Worm (Caenorhabditis elegans) whole organism, midembryonic: ENCODE measurements around the gene cup-4.

Source experiments
- T22C8.4 ChIP-seq: fragments of 200-800 bp; sonication (Bioruptor generic); IDR thresholded peaks from 2 replicates; pipeline ENCODE4 v1.3.6; 2022; ENCODE audit warnings: missing genetic modification characterization, missing compliant biosample characterization
- cog-1 ChIP-seq: sonication (generic microtip); optimal IDR thresholded peaks from 2 replicates; lab custom pipeline; 2016; ENCODE audit warnings: missing genetic modification characterization, missing compliant biosample characterization
- flt-1 ChIP-seq: fragments of 200-800 bp; sonication (Bioruptor generic); IDR thresholded peaks from 2 replicates; pipeline ENCODE4 v1.3.6; 2022; ENCODE audit warnings: missing genetic modification characterization, missing compliant biosample characterization
- klf-2 ChIP-seq: fragments of 200-800 bp; sonication (Bioruptor generic); conservative IDR thresholded peaks from 2 replicates; pipeline ENCODE4 v1.3.6; 2022; ENCODE audit warnings: missing genetic modification reagents, missing genetic modification characterization, missing compliant biosample characterization
- med-1 ChIP-seq: sonication (generic microtip); optimal IDR thresholded peaks from 2 replicates; lab custom pipeline; 2017; ENCODE audit warnings: missing genetic modification characterization, mild to moderate bottlenecking, missing compliant biosample characterization, antibody characterized with exemption, missing genetic modification reagents; ENCODE audit not compliant: insufficient read depth
- ref-1 ChIP-seq: fragments of 200-800 bp; sonication (Bioruptor generic); conservative IDR thresholded peaks from 2 replicates; pipeline ENCODE4 v1.3.6; 2022; ENCODE audit warnings: missing genetic modification reagents, missing genetic modification characterization, missing compliant biosample characterization
- tab-1 ChIP-seq: fragments of 200-800 bp; sonication (Bioruptor generic); IDR thresholded peaks from 2 replicates; pipeline ENCODE4 v1.3.6; 2022; ENCODE audit warnings: missing genetic modification characterization, missing compliant biosample characterization
- ztf-23 ChIP-seq: fragments of 200-800 bp; sonication (Bioruptor generic); IDR thresholded peaks from 2 replicates; pipeline ENCODE4 v1.3.6; 2022; ENCODE audit warnings: missing genetic modification reagents, missing genetic modification characterization, missing compliant biosample characterization
- ztf-29 ChIP-seq: fragments of 200-800 bp; sonication (Bioruptor generic); IDR thresholded peaks from 2 replicates; pipeline ENCODE4 v1.3.6; 2022; ENCODE audit warnings: missing genetic modification reagents, missing genetic modification characterization, missing compliant biosample characterization

The cup-4 gene

DNA sequence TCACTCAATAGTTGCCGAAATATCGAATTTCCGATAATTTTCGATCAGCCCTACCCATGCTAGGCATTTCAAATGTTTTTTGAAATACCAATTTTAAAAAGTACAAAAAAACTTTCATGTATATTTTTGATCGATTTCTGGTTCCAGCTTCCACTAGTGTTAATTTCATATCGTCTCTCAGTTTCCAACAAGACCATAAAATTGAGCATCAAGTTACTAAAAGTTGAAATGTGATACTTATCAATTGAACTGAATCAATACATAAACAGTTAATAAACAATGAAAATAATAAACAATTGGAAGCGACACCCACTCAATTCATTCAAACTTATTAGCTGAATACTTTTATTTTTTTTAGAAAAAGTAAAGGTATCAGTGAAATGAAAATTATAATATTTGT is at the start of gene cup-4:
Gene cup-4, plus strand, starts transcription at position 301 of the 400 bp plus-strand sequence.
- TF ChIP-seq T22C8.4 (GFP tag; lab: Robert Waterston, UW) (no peak), klf-2 (GFP tag; lab: Robert Waterston, UW) (no peak)

DNA sequence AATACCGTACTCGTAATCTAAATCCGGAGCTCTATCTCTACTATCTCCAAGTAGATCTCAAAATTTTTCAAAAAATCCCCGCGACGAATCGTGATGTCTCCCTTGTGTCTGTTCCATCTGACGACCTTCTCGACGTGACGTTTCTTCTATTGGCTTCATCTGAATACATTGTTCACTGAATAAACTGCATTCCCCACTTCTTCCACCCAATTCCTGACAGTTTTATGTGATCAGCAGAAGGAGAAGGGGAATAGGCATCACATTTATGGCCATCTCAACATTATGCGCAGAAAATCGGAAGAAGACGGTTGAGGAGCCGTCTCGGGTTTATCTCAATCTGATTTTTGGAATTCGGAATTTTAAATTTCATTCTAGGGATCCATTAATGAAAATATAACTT is 47.3 kb upstream of the cup-4 start:
- no peak for TF ChIP-seq T22C8.4 (GFP tag; lab: Robert Waterston, UW)

DNA sequence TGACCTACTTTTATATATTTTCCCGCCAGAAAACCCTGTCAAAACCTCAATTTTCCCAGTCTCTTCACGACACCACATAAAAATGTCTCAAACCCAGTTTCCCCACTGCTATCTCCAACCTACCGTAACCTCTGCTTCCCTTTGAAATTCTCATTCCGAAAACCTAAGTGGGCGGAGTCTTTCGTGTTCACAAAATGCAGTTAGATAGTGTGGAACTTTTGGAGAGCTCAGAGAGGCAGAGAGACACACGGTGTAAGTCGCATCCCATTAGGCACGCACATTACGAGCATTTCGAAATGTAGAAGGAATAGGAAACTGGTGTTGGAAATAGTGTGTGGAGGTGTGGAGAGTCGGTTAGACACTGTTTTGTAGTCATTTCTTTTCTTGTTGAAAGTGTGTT is 46.4 kb upstream of the cup-4 start:
- TF ChIP-seq T22C8.4 (GFP tag; lab: Robert Waterston, UW) (no peak), cog-1 (no peak), tab-1 (no peak), ztf-29 (GFP tag; lab: Robert Waterston, UW) (no peak), ztf-23 (GFP tag; lab: Robert Waterston, UW) (no peak), klf-2 (GFP tag; lab: Robert Waterston, UW) (no peak), ref-1 (no peak), flt-1 (GFP tag; lab: Robert Waterston, UW) (no peak), med-1 (GFP tag; lab: Kevin White, UChicago) (no peak)

DNA sequence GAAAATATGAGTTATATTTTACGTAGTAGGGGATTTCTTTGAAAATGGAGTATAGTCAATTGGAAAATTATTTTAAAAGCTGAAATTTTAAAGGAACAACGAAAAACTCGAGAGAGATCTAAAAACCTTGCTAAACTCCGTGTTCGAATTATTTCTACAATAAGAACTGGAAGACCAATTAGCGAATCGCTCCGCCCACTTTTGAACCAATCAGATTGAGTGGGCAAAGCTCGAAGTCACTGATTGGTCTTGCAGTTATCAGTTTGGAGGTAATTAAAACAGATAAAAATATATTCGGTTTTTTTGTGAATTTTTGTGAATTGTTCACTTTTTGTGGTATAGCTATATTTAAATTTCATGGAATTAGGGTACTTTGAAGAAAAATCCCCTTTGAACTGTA is 43.0 kb upstream of the cup-4 start:
- TF ChIP-seq ztf-23 (GFP tag; lab: Robert Waterston, UW) = no peak
- no peak for TF ChIP-seq klf-2 (GFP tag; lab: Robert Waterston, UW)
- TF ChIP-seq tab-1 = no peak
- TF ChIP-seq T22C8.4 (GFP tag; lab: Robert Waterston, UW) = no peak
- TF ChIP-seq ztf-29 (GFP tag; lab: Robert Waterston, UW) = no peak
- no peak for TF ChIP-seq ref-1
- TF ChIP-seq med-1 (GFP tag; lab: Kevin White, UChicago) = no peak
- TF ChIP-seq flt-1 (GFP tag; lab: Robert Waterston, UW) = no peak
- no peak for TF ChIP-seq cog-1

DNA sequence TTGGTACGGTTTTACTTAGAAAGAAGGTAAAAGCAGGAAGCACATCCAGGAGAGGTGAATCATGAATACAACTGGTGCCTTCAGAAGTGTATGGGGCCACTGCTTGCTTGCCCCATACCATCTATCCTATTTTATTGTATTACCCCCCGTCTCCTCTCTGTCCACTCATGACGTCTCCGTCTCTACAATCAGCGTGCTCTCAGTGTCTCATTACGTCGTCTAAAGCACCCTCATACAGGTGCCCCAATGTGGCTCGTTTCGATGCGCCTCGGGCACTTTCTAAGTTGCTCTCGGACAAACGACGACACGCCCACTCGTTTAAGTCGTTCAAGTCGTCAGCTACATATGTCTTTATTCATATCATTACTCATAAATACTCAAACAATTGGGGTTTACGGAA is 42.2 kb upstream of the cup-4 start:
- TF ChIP-seq ref-1 = no peak
- TF ChIP-seq flt-1 (GFP tag; lab: Robert Waterston, UW) = peak; percentile 56; the same call in 1 of the 2 replicates

DNA sequence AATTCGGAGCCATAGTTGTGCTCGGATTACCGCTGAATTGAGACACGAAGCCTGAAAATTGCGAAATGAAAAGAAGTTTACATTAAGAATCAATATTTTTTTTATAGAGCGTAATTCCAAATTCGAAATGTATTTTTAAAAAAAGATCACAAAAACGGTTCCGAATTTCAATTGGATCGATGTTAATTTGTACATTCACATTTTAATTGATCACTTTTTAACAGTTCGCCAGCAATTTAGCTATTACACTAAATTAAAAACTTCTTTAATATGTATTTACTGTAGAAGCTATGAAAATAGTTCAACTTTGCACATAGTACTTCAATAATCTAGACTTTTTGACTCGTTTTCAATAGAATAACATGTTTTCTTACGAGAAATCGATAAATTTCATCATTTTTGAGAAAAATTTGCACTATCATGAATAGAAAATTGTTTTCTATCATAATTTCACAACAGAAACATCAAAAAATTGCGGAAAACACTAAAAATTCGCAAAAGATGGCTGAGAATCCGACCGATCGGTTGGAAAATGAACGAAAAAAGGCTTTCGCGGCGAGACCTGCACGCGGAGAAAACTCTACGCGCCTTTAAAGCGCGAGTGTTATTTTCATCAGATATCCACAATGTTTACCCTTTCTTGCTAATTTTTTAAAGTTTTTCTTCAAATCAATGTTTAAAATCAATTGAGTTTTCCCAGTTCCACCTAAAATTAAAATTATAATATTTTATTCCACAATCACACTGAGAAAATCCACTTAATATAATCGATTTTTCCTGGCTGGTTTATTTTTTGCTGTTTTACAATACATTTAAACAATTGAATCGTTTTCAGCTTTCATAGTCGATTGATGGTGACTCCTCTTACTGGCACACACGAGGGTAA is 37.5 kb upstream of the cup-4 start, which contains the start of the genes egl-45 and kcmf-1:
Gene egl-45, minus strand, starts transcription at position 51 of the 886 bp plus-strand sequence.
Gene kcmf-1, plus strand, starts transcription at position 836 of the 886 bp plus-strand sequence.
- TF ChIP-seq ztf-23 (GFP tag; lab: Robert Waterston, UW) (no peak), T22C8.4 (GFP tag; lab: Robert Waterston, UW) (no peak), tab-1 (no peak), klf-2 (GFP tag; lab: Robert Waterston, UW) (no peak), ref-1 (no peak), flt-1 (GFP tag; lab: Robert Waterston, UW) (no peak), cog-1 (no peak), med-1 (GFP tag; lab: Kevin White, UChicago) (no peak), ztf-29 (GFP tag; lab: Robert Waterston, UW) (no peak)

DNA sequence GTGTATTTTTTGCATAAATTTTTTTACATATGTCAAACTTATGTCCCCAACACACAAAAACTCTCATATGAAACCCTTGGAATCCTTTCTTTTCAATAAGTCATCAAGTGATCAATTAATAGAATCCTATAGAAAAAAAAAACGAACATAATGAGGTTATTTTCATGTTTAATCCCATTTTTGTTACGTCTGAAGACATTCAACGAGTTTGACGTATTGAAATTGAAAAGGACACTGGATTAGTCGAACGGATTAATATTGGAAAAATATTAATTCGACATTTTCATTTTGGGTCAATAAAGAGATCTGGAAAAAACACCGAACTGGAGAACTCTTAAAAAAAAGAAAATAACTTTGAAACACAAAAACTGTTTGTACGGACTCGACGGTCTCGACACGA is 33.8 kb upstream of the cup-4 start:
- TF ChIP-seq ztf-29 (GFP tag; lab: Robert Waterston, UW) (no peak), ztf-23 (GFP tag; lab: Robert Waterston, UW) (no peak), klf-2 (GFP tag; lab: Robert Waterston, UW) (no peak), cog-1 (no peak), ref-1 (no peak), med-1 (GFP tag; lab: Kevin White, UChicago) (no peak), flt-1 (GFP tag; lab: Robert Waterston, UW) (no peak), T22C8.4 (GFP tag; lab: Robert Waterston, UW) (no peak), tab-1 (no peak)

DNA sequence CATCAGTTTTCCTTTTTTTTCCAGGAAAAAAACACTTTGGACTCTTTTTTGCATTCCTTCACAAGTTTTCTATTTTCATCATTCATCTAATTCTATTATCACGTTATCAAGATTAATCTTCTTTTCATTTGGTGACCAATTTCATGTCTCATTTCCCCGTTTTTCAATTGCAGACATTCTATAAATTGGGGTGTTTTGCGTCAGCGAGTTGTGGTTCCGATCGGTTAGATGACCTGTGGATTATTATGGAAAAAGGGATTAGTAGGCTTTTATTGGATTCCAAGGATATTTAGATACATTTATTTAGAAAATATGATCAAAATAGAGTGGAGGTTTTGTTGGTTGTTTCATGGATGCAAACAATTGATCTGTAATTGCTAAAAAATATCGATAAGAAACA is 31.4 kb upstream of the cup-4 start:
- TF ChIP-seq T22C8.4 (GFP tag; lab: Robert Waterston, UW) (no peak), klf-2 (GFP tag; lab: Robert Waterston, UW) (no peak), cog-1 (no peak), ztf-29 (GFP tag; lab: Robert Waterston, UW) (no peak), med-1 (GFP tag; lab: Kevin White, UChicago) (no peak), ztf-23 (GFP tag; lab: Robert Waterston, UW) (no peak)

DNA sequence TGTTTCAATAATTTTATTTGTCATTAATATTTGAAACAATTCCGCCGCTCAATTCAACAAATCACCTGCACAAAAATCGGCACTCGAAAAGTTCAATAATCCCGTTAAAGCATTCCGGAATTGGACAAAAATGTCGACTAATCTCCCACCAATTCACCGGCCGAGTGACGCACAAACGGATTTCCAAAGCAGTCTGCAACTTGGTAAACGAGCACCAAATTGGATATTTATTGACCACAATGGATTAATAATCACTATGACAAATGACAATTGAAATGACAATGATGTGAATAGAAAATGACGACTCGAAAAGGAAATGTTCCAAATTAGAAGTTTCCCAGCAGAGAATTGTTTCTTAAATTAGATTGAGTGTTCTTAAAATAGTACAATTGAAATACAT is 30.6 kb upstream of the cup-4 start:
- TF ChIP-seq cog-1 (no peak), ztf-29 (GFP tag; lab: Robert Waterston, UW) (no peak), ref-1 (no peak), med-1 (GFP tag; lab: Kevin White, UChicago) (no peak), tab-1 (no peak)

DNA sequence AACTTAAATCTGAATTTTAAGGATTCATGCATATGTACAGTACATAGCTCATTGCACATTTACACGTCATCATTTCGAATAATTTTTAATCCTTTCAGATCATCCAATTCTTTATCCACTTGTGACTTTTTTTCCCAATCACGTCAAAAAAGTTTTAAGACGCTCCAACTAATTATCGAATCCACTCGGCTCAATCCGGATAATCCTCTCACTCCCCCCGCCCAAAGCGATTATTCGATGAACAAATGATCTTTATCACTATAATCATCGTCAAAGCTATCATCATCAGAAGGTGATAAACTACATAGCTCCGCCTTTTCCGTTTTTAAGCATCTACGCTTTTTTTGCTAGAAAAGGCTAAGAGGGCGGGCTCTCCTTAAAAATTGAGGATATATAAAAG is 28.7 kb upstream of the cup-4 start:
- TF ChIP-seq ztf-29 (GFP tag; lab: Robert Waterston, UW) (no peak), ztf-23 (GFP tag; lab: Robert Waterston, UW) (no peak), flt-1 (GFP tag; lab: Robert Waterston, UW) (no peak), ref-1 (no peak)
